Fruit fly (Drosophila melanogaster): ENCODE measurements around the gene CG1208.

CG1208 gene

dm6 chr3R:5862032-5862641, 30.7 kb downstream of the CG1208 start, which contains the start of gene CG2017 (continued):
- TF ChIP-seq Taf1 (GFP tag; IDR thresholded peaks at IDR 0.05) = no peak
- no peak for TF ChIP-seq gcm2 (GFP tag; optimal IDR thresholded peaks at IDR 0.05)
- no peak for TF ChIP-seq zf30C (GFP tag; optimal IDR thresholded peaks at IDR 0.05)
- no peak for TF ChIP-seq yki (optimal IDR thresholded peaks at IDR 0.05)
- TF ChIP-seq tna (GFP tag; IDR thresholded peaks at IDR 0.05; ENCODE audit: partially characterized antibody) = no peak
- peak; percentile 22 for TF ChIP-seq CG8089 (GFP tag; optimal IDR thresholded peaks at IDR 0.05)
- TF ChIP-seq fru (optimal IDR thresholded peaks at IDR 0.05) = no peak
- no peak for TF ChIP-seq mld (GFP tag; IDR thresholded peaks at IDR 0.05; ENCODE audit: partially characterized antibody)
- peak; percentile 26 for TF ChIP-seq CG8944 (GFP tag; optimal IDR thresholded peaks at IDR 0.05)
- TF ChIP-seq schlank (tag; optimal IDR thresholded peaks at IDR 0.05) = no peak
- peak; percentile 54 for TF ChIP-seq Sry-δ (GFP tag; optimal IDR thresholded peaks at IDR 0.05)
- no peak for TF ChIP-seq gce (GFP tag; IDR thresholded peaks at IDR 0.05)
- TF ChIP-seq Hand (GFP tag; optimal IDR thresholded peaks at IDR 0.05) = no peak
- TF ChIP-seq tap (tag; optimal IDR thresholded peaks at IDR 0.05) = no peak
- TF ChIP-seq CG12744 (GFP tag; optimal IDR thresholded peaks at IDR 0.05) = peak; percentile 20
- peak; percentile 69 for TF ChIP-seq NfI (GFP tag; optimal IDR thresholded peaks at IDR 0.05)
- TF ChIP-seq lilli (GFP tag; optimal IDR thresholded peaks at IDR 0.05) = peak; percentile 29
- no peak for TF ChIP-seq NC2β (GFP tag; optimal IDR thresholded peaks at IDR 0.05)
- no peak for TF ChIP-seq lbe (GFP tag; optimal IDR thresholded peaks at IDR 0.05)
- TF ChIP-seq Bteb2 (GFP tag; optimal IDR thresholded peaks at IDR 0.05) = no peak
- TF ChIP-seq Hr3 (GFP tag; optimal IDR thresholded peaks at IDR 0.05) = peak; percentile 44
- TF ChIP-seq CG7357 (GFP tag; IDR thresholded peaks at IDR 0.05) = no peak
- no peak for TF ChIP-seq Ssrp (tag; optimal IDR thresholded peaks at IDR 0.05)
- TF ChIP-seq CG6791 (GFP tag; IDR thresholded peaks at IDR 0.05; ENCODE audit: partially characterized antibody) = peak; percentile 66
- TF ChIP-seq Elba2 (GFP tag; optimal IDR thresholded peaks at IDR 0.05) = no peak
- TF ChIP-seq Gsc (GFP tag; IDR thresholded peaks at IDR 0.05) = no peak
- no peak for TF ChIP-seq unpg (GFP tag; optimal IDR thresholded peaks at IDR 0.05)
- TF ChIP-seq dpn (GFP tag; optimal IDR thresholded peaks at IDR 0.05) = peak; percentile 56
- no peak for TF ChIP-seq CG4707 (GFP tag; optimal IDR thresholded peaks at IDR 0.05)
- peak; percentile 73 for TF ChIP-seq Dad (GFP tag; optimal IDR thresholded peaks at IDR 0.05)
- TF ChIP-seq CG13424 (tag; optimal IDR thresholded peaks at IDR 0.05) = no peak
- peak; percentile 36; the same call in 1 of the 3 replicates for TF ChIP-seq row (GFP tag; IDR thresholded peaks at IDR 0.05)
- TF ChIP-seq CG17385 (GFP tag; optimal IDR thresholded peaks at IDR 0.05) = peak; percentile 6
- no peak for TF ChIP-seq Oaz (GFP tag; IDR thresholded peaks at IDR 0.05)
- no peak for TF ChIP-seq CG1832 (GFP tag; optimal IDR thresholded peaks at IDR 0.05)
- peak; percentile 19 for TF ChIP-seq CG11398 (GFP tag; optimal IDR thresholded peaks at IDR 0.05)
- TF ChIP-seq Asciz (GFP tag; optimal IDR thresholded peaks at IDR 0.05) = no peak
- TF ChIP-seq trh (GFP tag; optimal IDR thresholded peaks at IDR 0.05) = no peak
- TF ChIP-seq emc (GFP tag; optimal IDR thresholded peaks at IDR 0.05) = no peak
- TF ChIP-seq tgo (GFP tag; IDR thresholded peaks at IDR 0.05) = 0 out of 3 replicates have a peak, but pooled peaks have one; percentile 33
- peak; percentile 82 for TF ChIP-seq Lhr (GFP tag; optimal IDR thresholded peaks at IDR 0.05)
- TF ChIP-seq dan (GFP tag; IDR thresholded peaks at IDR 0.05) = no peak
- TF ChIP-seq maf-S (GFP tag; optimal IDR thresholded peaks at IDR 0.05) = peak; percentile 46
- TF ChIP-seq CG2129 (GFP tag; IDR thresholded peaks at IDR 0.05; ENCODE audit: partially characterized antibody) = no peak
- no peak for TF ChIP-seq dmrt99B (tag; optimal IDR thresholded peaks at IDR 0.05)
- no peak for TF ChIP-seq CG3407 (GFP tag; optimal IDR thresholded peaks at IDR 0.05)
- TF ChIP-seq tup (GFP tag; optimal IDR thresholded peaks at IDR 0.05) = no peak
- no peak for TF ChIP-seq ham (GFP tag; IDR thresholded peaks at IDR 0.05)
- no peak for TF ChIP-seq jigr1 (GFP tag; IDR thresholded peaks at IDR 0.05)
- no peak for TF ChIP-seq Max (GFP tag; optimal IDR thresholded peaks at IDR 0.05)
- 0 out of 2 replicates have a peak, but pooled peaks have one; percentile 28 for TF ChIP-seq CG10366 (GFP tag; IDR thresholded peaks at IDR 0.05)
